Worm (Caenorhabditis elegans) whole organism, late embryonic: ENCODE results near the gene casy-1.

Source experiments
- K02D7.2 ChIP-seq: sonication (generic microtip); optimal IDR thresholded peaks from 2 replicates; lab custom pipeline; 2017; ENCODE audit warnings: mild to moderate bottlenecking, missing genetic modification characterization, missing compliant biosample characterization
- ceh-6 ChIP-seq: fragments of 200-800 bp; sonication (Bioruptor generic); optimal IDR thresholded peaks from 2 replicates; lab custom pipeline; 2018; ENCODE audit warnings: mild to moderate bottlenecking, missing genetic modification characterization, missing compliant biosample characterization
- madf-2 ChIP-seq: sonication (generic microtip); optimal IDR thresholded peaks from 2 replicates; lab custom pipeline; 2017; ENCODE audit warnings: missing genetic modification characterization, missing compliant biosample characterization
- pha-4 ChIP-seq: fragments of 150-350 bp; optimal IDR thresholded peaks from 2 replicates; lab custom pipeline; 2018; ENCODE audit warnings: missing biosample characterization, missing genetic modification reagents, missing genetic modification characterization
- pqm-1 ChIP-seq: sonication (generic microtip); optimal IDR thresholded peaks from 2 replicates; lab custom pipeline; 2016; ENCODE audit warnings: missing genetic modification characterization, missing compliant biosample characterization
- sdc-2 ChIP-seq: sonication (generic microtip); optimal IDR thresholded peaks from 2 replicates; lab custom pipeline; 2016; ENCODE audit warnings: missing genotype, missing genetic modification characterization, missing compliant biosample characterization
- tbx-2 ChIP-seq: sonication (generic microtip); optimal IDR thresholded peaks from 2 replicates; lab custom pipeline; 2016; ENCODE audit warnings: missing genetic modification characterization, missing compliant biosample characterization
- tbx-7 ChIP-seq: sonication (generic microtip); optimal IDR thresholded peaks from 2 replicates; lab custom pipeline; 2016; ENCODE audit warnings: missing genotype, missing genetic modification characterization, missing compliant biosample characterization

DNA sequence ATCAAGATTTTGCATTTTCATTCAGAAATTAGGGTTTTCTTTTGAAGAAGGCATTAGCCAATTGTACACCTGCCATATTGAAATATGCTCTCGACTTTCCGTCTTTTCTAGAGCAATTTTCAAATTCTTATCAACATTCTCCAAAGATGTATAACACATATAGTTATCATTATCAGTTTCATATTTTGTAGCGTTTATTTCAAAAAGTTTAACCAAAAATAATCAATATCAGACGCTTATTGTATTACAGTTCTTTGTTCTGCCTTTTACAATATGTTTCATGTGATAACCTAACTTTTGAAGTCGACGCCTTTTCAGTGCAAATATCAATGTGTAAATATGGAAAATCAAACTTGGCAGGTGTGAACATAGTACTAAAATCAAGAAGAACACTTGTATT is 42.6 kb downstream of the casy-1 start:
- no peak for TF ChIP-seq pqm-1
- no peak for TF ChIP-seq madf-2 (tag; lab: Kevin White, UChicago)
- TF ChIP-seq sdc-2 (tag; lab: Kevin White, UChicago): no peak
- TF ChIP-seq tbx-7 (tag; lab: Kevin White, UChicago): no peak
- no peak for TF ChIP-seq tbx-2 (tag; lab: Kevin White, UChicago)
- TF ChIP-seq pha-4 (tag; lab: Kevin White, UChicago): no peak
- no peak for TF ChIP-seq K02D7.2
- TF ChIP-seq ceh-6 (GFP tag; lab: Kevin White, UChicago): no peak
